Fruit fly (Drosophila melanogaster) whole organism, embryonic: ENCODE data around the gene CG15912.

Source experiments
- CG11085 ChIP-seq: fragments of 200-800 bp; sonication (Bioruptor generic); IDR thresholded peaks from 2 replicates; pipeline ENCODE4 v1.3.6; 2022; ENCODE audit warnings: missing biosample characterization, missing genetic modification characterization
- CG12236 ChIP-seq: fragments of 200-800 bp; sonication (Bioruptor generic); optimal IDR thresholded peaks from 2 replicates; lab custom pipeline; 2016; ENCODE audit warnings: missing biosample characterization, missing genetic modification characterization
- CG12659 ChIP-seq: fragments of 200-800 bp; sonication (Bioruptor generic); optimal IDR thresholded peaks from 3 replicates; lab custom pipeline; 2017; ENCODE audit warnings: mild to moderate bottlenecking, missing biosample characterization, missing genetic modification reagents, missing genetic modification characterization
- CG12942 ChIP-seq: fragments of 200-800 bp; sonication (Bioruptor generic); optimal IDR thresholded peaks from 3 replicates; lab custom pipeline; 2016; ENCODE audit warnings: missing biosample characterization, missing genetic modification characterization
- CG13296 ChIP-seq: fragments of 200-800 bp; sonication (Bioruptor generic); optimal IDR thresholded peaks from 3 replicates; lab custom pipeline; 2018; ENCODE audit warnings: missing biosample characterization, mild to moderate bottlenecking, missing genetic modification characterization
- CG14441 ChIP-seq: fragments of 200-800 bp; sonication (Bioruptor generic); IDR thresholded peaks from 2 replicates; pipeline ENCODE4 v1.3.6; 2022; ENCODE audit warnings: missing biosample characterization, missing genetic modification characterization
- CG16779 ChIP-seq: fragments of 200-800 bp; sonication (Bioruptor generic); IDR thresholded peaks from 2 replicates; pipeline ENCODE4 v1.3.6; 2022; ENCODE audit warnings: missing biosample characterization, missing genetic modification characterization
- CG17328 ChIP-seq: fragments of 200-800 bp; sonication (Bioruptor generic); IDR thresholded peaks from 2 replicates; pipeline ENCODE4 v1.3.6; 2022; ENCODE audit warnings: missing biosample characterization, missing genetic modification characterization
- CG2712 ChIP-seq: fragments of 200-800 bp; optimal IDR thresholded peaks from 3 replicates; lab custom pipeline; 2019; ENCODE audit warnings: missing biosample characterization, mild to moderate bottlenecking, missing genetic modification characterization, moderate library complexity
- CG32772 ChIP-seq: fragments of 200-800 bp; sonication (Bioruptor generic); IDR thresholded peaks from 2 replicates; pipeline ENCODE4 v1.3.6; 2022; ENCODE audit warnings: missing biosample characterization, missing genetic modification characterization
- CG3838 ChIP-seq: fragments of 200-800 bp; sonication (Bioruptor generic); optimal IDR thresholded peaks from 3 replicates; lab custom pipeline; 2016; ENCODE audit warnings: missing biosample characterization, missing genetic modification characterization
- CG4404 ChIP-seq: fragments of 200-800 bp; sonication (Bioruptor generic); IDR thresholded peaks from 2 replicates; pipeline ENCODE4 v1.3.6; 2022; ENCODE audit warnings: missing biosample characterization, missing genetic modification characterization
- CG6175 ChIP-seq: fragments of 200-800 bp; sonication (Bioruptor generic); IDR thresholded peaks from 3 replicates; pipeline ENCODE4 v1.3.6; 2022; ENCODE audit warnings: missing biosample characterization, missing genetic modification characterization
- CG6765 ChIP-seq: fragments of 200-800 bp; sonication (Bioruptor generic); optimal IDR thresholded peaks from 3 replicates; lab custom pipeline; 2017; ENCODE audit warnings: missing biosample characterization, mild to moderate bottlenecking, missing genetic modification characterization
- CG6854 ChIP-seq: fragments of 200-800 bp; sonication (Bioruptor generic); optimal IDR thresholded peaks from 3 replicates; lab custom pipeline; 2017; ENCODE audit warnings: missing biosample characterization, mild to moderate bottlenecking, missing genetic modification characterization
- CG7271 ChIP-seq: fragments of 200-800 bp; sonication (Bioruptor generic); optimal IDR thresholded peaks from 2 replicates; lab custom pipeline; 2018; ENCODE audit warnings: missing biosample characterization, mild to moderate bottlenecking, missing genetic modification characterization, moderate library complexity
- CG7786 ChIP-seq: fragments of 200-800 bp; sonication (Bioruptor generic); optimal IDR thresholded peaks from 2 replicates; lab custom pipeline; 2016; ENCODE audit warnings: missing biosample characterization, missing genetic modification characterization
- CG9609 ChIP-seq: fragments of 200-800 bp; sonication (Bioruptor generic); optimal IDR thresholded peaks from 3 replicates; lab custom pipeline; 2016; ENCODE audit warnings: missing biosample characterization, missing genetic modification characterization
- CG9797 ChIP-seq: fragments of 200-800 bp; sonication (Bioruptor generic); optimal IDR thresholded peaks from 3 replicates; lab custom pipeline; 2018; ENCODE audit warnings: missing biosample characterization, mild to moderate bottlenecking, missing genetic modification characterization
- CG9817 ChIP-seq: fragments of 200-800 bp; sonication (Bioruptor generic); optimal IDR thresholded peaks from 2 replicates; lab custom pipeline; 2018; ENCODE audit warnings: missing biosample characterization, mild to moderate bottlenecking, missing genetic modification characterization, moderate library complexity
- CG9932 ChIP-seq: fragments of 200-800 bp; sonication (Bioruptor generic); IDR thresholded peaks from 2 replicates; pipeline ENCODE4 v1.3.6; 2022; ENCODE audit warnings: missing biosample characterization, missing genetic modification characterization
- CHES-1-like ChIP-seq: fragments of 200-800 bp; sonication (Bioruptor generic); optimal IDR thresholded peaks from 2 replicates; lab custom pipeline; 2016; ENCODE audit warnings: missing biosample characterization, missing genetic modification characterization
- CTCF ChIP-seq: fragments of 200-800 bp; sonication (Bioruptor generic); optimal IDR thresholded peaks from 2 replicates; lab custom pipeline; 2017; ENCODE audit warnings: missing biosample characterization, mild to moderate bottlenecking, missing genetic modification characterization, moderate library complexity
- Dref ChIP-seq: fragments of 200-800 bp; sonication (Bioruptor generic); IDR thresholded peaks from 2 replicates; pipeline ENCODE4 v1.3.6; 2022; ENCODE audit warnings: missing biosample characterization, missing genetic modification characterization
- GATAe ChIP-seq: fragments of 200-800 bp; sonication (Bioruptor generic); conservative IDR thresholded peaks from 2 replicates; pipeline ENCODE4 v1.3.6; 2022; ENCODE audit warnings: missing biosample characterization, missing genetic modification characterization
- HLH4C ChIP-seq: fragments of 200-800 bp; sonication (Bioruptor generic); IDR thresholded peaks from 3 replicates; pipeline ENCODE4 v1.3.6; 2022; ENCODE audit warnings: missing biosample characterization, missing genetic modification characterization; ENCODE audit not compliant: partially characterized antibody
- HLHmδ ChIP-seq: fragments of 200-800 bp; sonication (Bioruptor generic); optimal IDR thresholded peaks from 2 replicates; lab custom pipeline; 2018; ENCODE audit warnings: missing biosample characterization, mild to moderate bottlenecking, missing genetic modification characterization, moderate library complexity
- Hr78 ChIP-seq, 2 experiments: fragments of 200-800 bp in 1 of 2; fragments of >200 bp in 1 of 2; sonication (Bioruptor generic) in 1 of 2; optimal IDR thresholded peaks; 2 replicates each; lab custom pipeline; 2017 to 2019; ENCODE audit warnings: missing biosample characterization in 2 of 2, missing genetic modification characterization in 2 of 2, mild to moderate bottlenecking in 1 of 2, moderate library complexity in 1 of 2
- NfI ChIP-seq: fragments of 200-800 bp; sonication (Bioruptor generic); optimal IDR thresholded peaks from 3 replicates; lab custom pipeline; 2018; ENCODE audit warnings: missing biosample characterization, mild to moderate bottlenecking, missing genetic modification characterization, moderate library complexity
- Oli ChIP-seq: fragments of 200-800 bp; sonication (Bioruptor generic); optimal IDR thresholded peaks from 2 replicates; lab custom pipeline; 2018; ENCODE audit warnings: missing biosample characterization, mild to moderate bottlenecking, missing genetic modification characterization, moderate library complexity
- Opbp ChIP-seq: fragments of 200-800 bp; sonication (Bioruptor generic); IDR thresholded peaks from 3 replicates; pipeline ENCODE4 v1.3.6; 2022; ENCODE audit warnings: missing biosample characterization, missing genetic modification characterization; ENCODE audit not compliant: partially characterized antibody
- Sox100B ChIP-seq: fragments of 200-800 bp; sonication (Bioruptor generic); optimal IDR thresholded peaks from 3 replicates; lab custom pipeline; 2018; ENCODE audit warnings: missing biosample characterization, mild to moderate bottlenecking, missing genetic modification characterization
- Trl ChIP-seq, 3 experiments: fragments of >200 bp in 2 of 3; fragments of 200-800 bp in 1 of 3; sonication (Bioruptor generic) in 1 of 3; optimal IDR thresholded peaks; 2 replicates in 1 of 3; 3 replicates in 2 of 3; lab custom pipeline; 2016 to 2017; ENCODE audit warnings: missing biosample characterization in 1 of 3, missing genetic modification characterization in 1 of 3
- ac ChIP-seq: fragments of 200-800 bp; sonication (Bioruptor generic); optimal IDR thresholded peaks from 3 replicates; lab custom pipeline; 2017; ENCODE audit warnings: missing biosample characterization, mild to moderate bottlenecking, missing genetic modification characterization
- ato ChIP-seq: fragments of 200-800 bp; sonication (Bioruptor generic); IDR thresholded peaks from 2 replicates; pipeline ENCODE4 v1.3.6; 2022; ENCODE audit warnings: missing biosample characterization, missing genetic modification characterization; ENCODE audit not compliant: partially characterized antibody
- chif ChIP-seq, 2 experiments: fragments of 200-800 bp; sonication (Bioruptor generic); optimal IDR thresholded peaks; 3 replicates each; lab custom pipeline; 2016; ENCODE audit warnings: missing biosample characterization in 2 of 2, missing genetic modification characterization in 2 of 2
- chinmo ChIP-seq: fragments of 200-800 bp; sonication (Bioruptor generic); IDR thresholded peaks from 4 replicates; pipeline ENCODE4 v1.3.6; 2022; ENCODE audit warnings: missing biosample characterization, missing genetic modification characterization; ENCODE audit not compliant: partially characterized antibody
- crol ChIP-seq: fragments of 200-800 bp; sonication (Bioruptor generic); IDR thresholded peaks from 2 replicates; pipeline ENCODE4 v1.3.6; 2022; ENCODE audit warnings: missing biosample characterization, missing genetic modification characterization
- fru ChIP-seq: fragments of >200 bp; optimal IDR thresholded peaks from 2 replicates; lab custom pipeline; 2017
- ftz-f1 ChIP-seq: fragments of 200-800 bp; sonication (Bioruptor generic); optimal IDR thresholded peaks from 2 replicates; lab custom pipeline; 2016; ENCODE audit warnings: missing biosample characterization, missing genetic modification characterization
- gem ChIP-seq: fragments of 200-800 bp; sonication (Bioruptor generic); optimal IDR thresholded peaks from 2 replicates; lab custom pipeline; 2019; ENCODE audit warnings: missing biosample characterization, mild to moderate bottlenecking, missing genetic modification characterization, moderate library complexity
- gro ChIP-seq: fragments of 200-800 bp; sonication (Bioruptor generic); optimal IDR thresholded peaks from 2 replicates; lab custom pipeline; 2016; ENCODE audit warnings: missing biosample characterization, missing genetic modification characterization
- hkb ChIP-seq, 2 experiments: fragments of 200-800 bp in 1 of 2; fragments of >200 bp in 1 of 2; sonication (Bioruptor generic) in 1 of 2; IDR thresholded peaks in 1 of 2; optimal IDR thresholded peaks in 1 of 2; 2 replicates each; pipeline versions ENCODE4 v1.3.6 to Lab custom; 2017 to 2022; ENCODE audit warnings: missing biosample characterization in 1 of 2, missing genetic modification characterization in 1 of 2
- knrl ChIP-seq: fragments of 200-800 bp; sonication (Bioruptor generic); IDR thresholded peaks from 3 replicates; pipeline ENCODE4 v1.3.6; 2022; ENCODE audit warnings: missing biosample characterization, missing genetic modification characterization; ENCODE audit not compliant: partially characterized antibody
- mirr ChIP-seq: fragments of 200-800 bp; sonication (Bioruptor generic); optimal IDR thresholded peaks from 3 replicates; lab custom pipeline; 2018; ENCODE audit warnings: missing biosample characterization, mild to moderate bottlenecking, missing genetic modification characterization
- p53 ChIP-seq: fragments of 200-800 bp; sonication (Bioruptor generic); optimal IDR thresholded peaks from 2 replicates; lab custom pipeline; 2016; ENCODE audit warnings: missing biosample characterization, missing genetic modification characterization
- sr ChIP-seq: fragments of 200-800 bp; sonication (Bioruptor generic); IDR thresholded peaks from 3 replicates; pipeline ENCODE4 v1.3.6; 2022; ENCODE audit warnings: missing biosample characterization, missing genetic modification characterization
- tin ChIP-seq: fragments of 200-800 bp; sonication (Bioruptor generic); optimal IDR thresholded peaks from 3 replicates; lab custom pipeline; 2016; ENCODE audit warnings: missing biosample characterization, missing genetic modification characterization
- unpg ChIP-seq: fragments of 200-800 bp; sonication (Bioruptor generic); optimal IDR thresholded peaks from 3 replicates; lab custom pipeline; 2018; ENCODE audit warnings: missing biosample characterization, mild to moderate bottlenecking, missing genetic modification characterization, moderate library complexity
- vvl ChIP-seq: fragments of 200-800 bp; sonication (Bioruptor generic); IDR thresholded peaks from 2 replicates; pipeline ENCODE4 v1.3.6; 2022; ENCODE audit warnings: missing biosample characterization, missing genetic modification characterization
- zfh2 ChIP-seq: fragments of 200-800 bp; sonication (Bioruptor generic); optimal IDR thresholded peaks from 2 replicates; lab custom pipeline; 2016; ENCODE audit warnings: missing biosample characterization, missing genetic modification characterization

The CG15912 gene

dm6 chrX:4540430-4540932 is 8.4 kb upstream of the CG15912 start, which contains the start of the genes rb and CHOp24:
Gene rb (minus strand): TSS chrX:4540626.
Gene CHOp24 (plus strand): TSS chrX:4540908.
- TF ChIP-seq chinmo (GFP tag; lab: Robert Waterston, UW) (peak; percentile 77; the same call in 3 of the 4 replicates), CG16779 (GFP tag; lab: Robert Waterston, UW) (no peak), ftz-f1 (no peak), NfI (GFP tag; lab: Kevin White, UChicago) (no peak), HLH4C (GFP tag; lab: Robert Waterston, UW) (peak; percentile 98), CG13296 (GFP tag; lab: Kevin White, UChicago) (no peak), mirr (GFP tag; lab: Kevin White, UChicago) (no peak), CG12236 (GFP tag; lab: Kevin White, UChicago) (no peak), Dref (GFP tag; lab: Robert Waterston, UW) (peak; percentile 83), CG6175 (GFP tag; lab: Robert Waterston, UW) (no peak), CG6854 (no peak), CG3838 (GFP tag; lab: Kevin White, UChicago) (no peak), GATAe (GFP tag; lab: Robert Waterston, UW) (no peak), Opbp (GFP tag; lab: Robert Waterston, UW) (peak; percentile 90), crol (GFP tag; lab: Robert Waterston, UW) (no peak), fru (lab: Kevin White, UChicago) (no peak), Hr78 (GFP tag; optimal IDR thresholded peaks at IDR 0.05; lab: Kevin White, UChicago) (no peak), CG17328 (GFP tag; lab: Robert Waterston, UW) (no peak), sr (GFP tag; lab: Robert Waterston, UW) (no peak), CG9797 (GFP tag; lab: Kevin White, UChicago) (peak; percentile 68), HLHmδ (GFP tag; lab: Kevin White, UChicago) (no peak), unpg (GFP tag; lab: Kevin White, UChicago) (no peak), CG4404 (GFP tag; lab: Robert Waterston, UW) (no peak), Sox100B (GFP tag; lab: Kevin White, UChicago) (no peak), gem (tag; lab: Kevin White, UChicago) (no peak), vvl (GFP tag; lab: Robert Waterston, UW) (no peak), zfh2 (GFP tag; lab: Kevin White, UChicago) (peak; percentile 57), CG9932 (GFP tag; lab: Robert Waterston, UW) (peak; percentile 52), CG32772 (GFP tag; lab: Robert Waterston, UW) (no peak), CG6765 (no peak), Oli (tag; lab: Kevin White, UChicago) (no peak), tin (GFP tag; lab: Kevin White, UChicago) (no peak), CG12659 (GFP tag; lab: Kevin White, UChicago) (peak; percentile 70), CG14441 (GFP tag; lab: Robert Waterston, UW) (no peak), CG11085 (GFP tag; lab: Robert Waterston, UW) (no peak), Trl (optimal IDR thresholded peaks at IDR 0.05; lab: Kevin White, UChicago) (no peak), Trl (GFP tag; optimal IDR thresholded peaks at IDR 0.05; lab: Kevin White, UChicago) (peak; percentile 47), CHES-1-like (GFP tag; lab: Kevin White, UChicago) (peak; percentile 49), ac (GFP tag; lab: Kevin White, UChicago) (no peak), chif (GFP tag; optimal IDR thresholded peaks at IDR 0.05; lab: Kevin White, UChicago) (no peak), knrl (GFP tag; lab: Robert Waterston, UW) (peak; percentile 92), ato (peak; percentile 57; the same call in 1 of the 2 replicates), CG9817 (peak; percentile 16), CG9609 (GFP tag; lab: Kevin White, UChicago) (no peak), CTCF (GFP tag; lab: Kevin White, UChicago) (peak; percentile 34), CG12942 (GFP tag; lab: Kevin White, UChicago) (no peak), CG7271 (tag; lab: Kevin White, UChicago) (no peak), p53 (GFP tag; lab: Kevin White, UChicago) (peak; percentile 15), gro (no peak), CG2712 (tag; lab: Kevin White, UChicago) (no peak), hkb (optimal IDR thresholded peaks at IDR 0.05; lab: Kevin White, UChicago) (no peak), hkb (GFP tag; IDR thresholded peaks at IDR 0.05; lab: Robert Waterston, UW) (no peak), CG7786 (GFP tag; lab: Kevin White, UChicago) (peak; percentile 6)
